Worm (Caenorhabditis elegans): Measurements from ENCODE around the gene scl-6.

Gene scl-6

DNA sequence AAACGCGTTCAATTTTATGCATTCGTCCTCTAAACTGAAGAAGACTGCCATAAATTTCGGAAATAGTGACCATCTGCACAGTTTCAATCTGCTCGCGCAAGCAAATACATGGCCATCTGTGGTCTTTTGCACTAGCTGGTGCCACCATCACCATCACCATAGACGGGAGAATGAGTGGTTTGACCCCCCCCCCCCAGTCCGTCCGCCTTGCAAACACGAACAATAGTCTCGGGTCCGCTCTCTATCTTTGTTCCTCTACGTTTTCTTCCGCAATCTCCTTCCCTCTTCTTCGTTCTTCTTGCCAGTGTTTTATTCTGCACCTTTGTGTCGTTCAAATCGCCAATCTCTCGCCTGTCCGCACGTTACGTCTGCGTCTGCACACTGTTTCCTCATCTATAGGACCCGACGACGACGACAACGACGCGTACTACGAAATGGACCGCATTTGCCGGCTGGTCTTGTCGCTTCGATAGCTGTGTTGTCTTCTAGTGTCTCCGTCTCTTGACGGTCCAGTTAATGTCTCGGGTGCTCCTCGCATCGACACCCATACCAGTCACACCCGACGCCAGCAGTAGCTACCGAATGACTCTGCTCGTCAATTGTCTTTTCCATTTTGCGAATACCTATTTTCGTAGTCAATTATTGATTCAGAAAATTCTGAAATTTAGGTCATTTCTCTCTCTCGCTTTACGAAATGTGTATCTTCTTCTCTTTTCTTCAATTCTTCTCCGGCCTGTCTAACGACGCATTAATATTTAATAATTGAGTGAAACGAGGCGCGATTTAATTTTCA, 38.7 kb upstream of the scl-6 start:
- TF ChIP-seq tbx-11 (GFP tag; IDR thresholded peaks at IDR 0.05): no peak
- peak; percentile 46 for TF ChIP-seq ets-7 (tag; optimal IDR thresholded peaks at IDR 0.05)
- peak; percentile 91 for TF ChIP-seq hmg-4 (GFP tag; optimal IDR thresholded peaks at IDR 0.05)
- TF ChIP-seq pes-1 (GFP tag; IDR thresholded peaks at IDR 0.05): 0 out of 2 replicates have a peak, but pooled peaks have one; percentile 19
- TF ChIP-seq F13C5.2 (tag; optimal IDR thresholded peaks at IDR 0.05): peak; percentile 77

DNA sequence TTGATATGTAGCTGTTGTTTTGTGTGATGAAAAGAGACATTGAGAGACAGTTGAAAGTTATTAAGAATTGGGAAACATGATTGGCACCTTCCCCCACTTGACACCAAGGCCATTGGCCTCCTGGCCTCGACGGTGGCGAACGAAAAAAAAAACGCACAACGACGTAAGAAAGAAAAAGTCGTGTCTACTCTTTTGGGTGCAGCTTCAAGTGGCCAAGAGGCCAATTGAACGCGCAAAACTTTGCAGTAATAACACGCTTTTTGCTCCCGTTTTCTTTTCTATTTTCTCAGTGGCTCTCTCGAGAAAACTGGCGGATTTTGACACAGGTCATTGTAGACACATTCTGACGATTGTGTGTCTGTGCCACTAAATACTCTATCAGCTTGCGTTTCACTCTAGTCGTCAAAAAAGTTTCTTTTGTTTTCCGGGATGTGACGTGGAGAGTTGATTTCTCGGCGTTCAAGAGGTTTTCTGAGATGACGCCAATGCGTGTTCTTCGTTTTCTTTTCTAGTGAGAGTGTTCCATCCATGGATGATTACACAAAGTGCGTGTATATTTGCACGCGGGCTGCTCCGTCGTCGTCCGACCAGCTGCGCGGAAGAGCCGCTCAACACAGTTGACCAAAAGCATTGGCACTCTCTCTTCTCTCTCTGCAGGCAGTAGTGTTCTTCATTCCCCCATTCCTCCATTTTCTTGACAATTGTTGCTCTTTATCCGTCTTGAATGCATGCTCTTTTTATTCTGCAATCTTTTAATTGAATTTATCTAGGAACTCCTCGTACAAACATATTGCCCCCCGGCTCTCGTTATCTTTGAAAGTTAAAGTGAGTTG, 37.9 kb upstream of the scl-6 start:
- no peak for TF ChIP-seq scrt-1 (GFP tag; IDR thresholded peaks at IDR 0.05)
- no peak; the same call in 1 of the 2 replicates for TF ChIP-seq flt-1 (GFP tag; IDR thresholded peaks at IDR 0.05)
- no peak for TF ChIP-seq tra-4 (tag; optimal IDR thresholded peaks at IDR 0.05)
- no peak for TF ChIP-seq ceh-13 (GFP tag; optimal IDR thresholded peaks at IDR 0.05)
- TF ChIP-seq hmg-4 (GFP tag; optimal IDR thresholded peaks at IDR 0.05): peak; percentile 43
- no peak for TF ChIP-seq tbx-37 (GFP tag; conservative IDR thresholded peaks at IDR 0.05)
- no peak for TF ChIP-seq ceh-36 (tag; optimal IDR thresholded peaks at IDR 0.05)
- TF ChIP-seq F13C5.2 (tag; optimal IDR thresholded peaks at IDR 0.05): peak; percentile 12

DNA sequence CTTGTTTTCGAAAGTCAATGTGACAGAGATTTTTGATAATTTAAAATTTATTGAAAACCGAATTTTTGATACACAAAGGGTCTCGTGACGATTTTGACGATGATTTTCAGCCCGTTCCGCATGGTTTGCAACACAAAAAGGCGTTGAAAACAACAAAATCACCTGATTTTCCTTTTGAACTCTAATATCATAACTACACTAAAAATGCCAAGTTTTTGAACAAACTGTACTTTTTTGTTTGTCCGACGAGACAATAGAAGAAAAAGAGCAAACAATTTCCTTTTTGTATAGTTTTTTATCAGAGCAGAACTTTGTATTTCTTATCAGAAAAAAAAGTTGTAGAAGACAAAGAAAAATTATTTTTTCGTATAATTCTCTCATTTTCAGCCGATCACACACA, 36.4 kb upstream of the scl-6 start:
- TF ChIP-seq ceh-13 (GFP tag; optimal IDR thresholded peaks at IDR 0.05) (no peak), B0310.2 (tag; optimal IDR thresholded peaks at IDR 0.05) (no peak), hmg-4 (GFP tag; optimal IDR thresholded peaks at IDR 0.05) (no peak), tbx-11 (GFP tag; IDR thresholded peaks at IDR 0.05) (no peak), pes-1 (GFP tag; IDR thresholded peaks at IDR 0.05) (no peak)

DNA sequence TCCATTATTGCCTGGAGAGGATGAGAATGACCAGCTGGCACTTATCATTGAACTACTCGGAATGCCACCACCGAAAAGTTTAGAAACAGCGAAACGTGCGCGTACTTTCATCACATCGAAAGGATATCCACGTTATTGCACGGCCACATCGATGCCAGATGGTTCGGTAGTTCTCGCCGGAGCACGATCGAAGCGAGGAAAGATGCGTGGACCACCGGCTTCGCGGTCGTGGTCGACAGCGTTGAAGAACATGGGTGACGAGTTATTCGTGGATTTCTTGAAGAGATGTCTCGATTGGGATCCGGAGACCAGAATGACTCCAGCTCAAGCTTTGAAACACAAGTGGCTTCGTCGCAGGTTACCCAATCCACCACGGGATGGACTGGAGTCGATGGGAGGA, 35.0 kb upstream of the scl-6 start:
- no peak for TF ChIP-seq hnd-1 (tag; optimal IDR thresholded peaks at IDR 0.05)
- TF ChIP-seq ama-1 (optimal IDR thresholded peaks at IDR 0.05): peak; percentile 9

DNA sequence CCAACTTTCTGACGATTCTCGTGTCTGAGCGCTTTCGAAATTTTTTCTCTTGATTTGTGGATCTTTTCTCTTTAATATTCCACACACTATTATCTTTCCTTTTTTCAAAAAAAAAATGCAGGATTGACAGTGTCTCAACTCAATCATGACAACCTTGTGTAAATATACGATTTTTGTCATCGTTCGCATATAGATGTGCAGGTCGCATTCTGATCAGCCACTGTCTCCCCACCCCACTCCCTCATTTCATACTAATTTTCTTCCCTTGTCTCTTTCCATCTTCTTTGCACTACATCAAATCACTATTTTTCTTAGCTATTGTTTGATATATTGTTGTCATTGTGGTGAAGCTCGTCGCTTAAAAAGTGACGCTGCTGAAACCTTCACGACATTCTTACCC, 33.2 kb upstream of the scl-6 start:
- no peak for TF ChIP-seq tbx-37 (GFP tag; conservative IDR thresholded peaks at IDR 0.05)
- no peak for TF ChIP-seq ceh-13 (GFP tag; optimal IDR thresholded peaks at IDR 0.05)
- TF ChIP-seq hnd-1 (tag; optimal IDR thresholded peaks at IDR 0.05): no peak
- no peak for TF ChIP-seq ets-7 (tag; optimal IDR thresholded peaks at IDR 0.05)
- TF ChIP-seq scrt-1 (GFP tag; IDR thresholded peaks at IDR 0.05): no peak
- TF ChIP-seq aly-1 (tag; optimal IDR thresholded peaks at IDR 0.05): no peak

DNA sequence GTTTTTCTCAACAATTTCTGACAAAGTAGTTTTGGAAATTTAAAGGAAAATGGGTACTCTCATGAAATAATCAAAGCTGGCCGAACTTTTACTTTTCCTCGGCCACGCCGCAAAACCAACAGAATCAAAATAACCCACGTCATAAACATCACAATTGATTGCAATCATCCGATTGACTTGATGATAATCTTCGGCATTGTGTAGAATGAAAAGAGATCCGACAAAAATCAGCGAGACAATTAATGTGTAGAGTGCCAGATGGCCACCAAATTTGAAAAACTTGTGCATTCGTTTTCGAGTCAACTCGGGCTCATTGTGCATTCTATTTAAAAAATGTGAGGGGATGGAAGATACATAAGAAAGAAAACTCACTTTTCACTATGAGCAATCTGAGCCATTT, 31.7 kb upstream of the scl-6 start:
- no peak for TF ChIP-seq hmbx-1 (tag; optimal IDR thresholded peaks at IDR 0.05)
- no peak for TF ChIP-seq flt-1 (GFP tag; IDR thresholded peaks at IDR 0.05)
- no peak for TF ChIP-seq ama-1 (optimal IDR thresholded peaks at IDR 0.05)
- TF ChIP-seq B0310.2 (tag; optimal IDR thresholded peaks at IDR 0.05): no peak
- TF ChIP-seq aly-1 (tag; optimal IDR thresholded peaks at IDR 0.05): no peak
- TF ChIP-seq tbx-11 (GFP tag; IDR thresholded peaks at IDR 0.05): no peak
- no peak for TF ChIP-seq pes-1 (GFP tag; IDR thresholded peaks at IDR 0.05)
- TF ChIP-seq F13C5.2 (tag; optimal IDR thresholded peaks at IDR 0.05): no peak
- TF ChIP-seq ets-7 (tag; optimal IDR thresholded peaks at IDR 0.05): no peak
- TF ChIP-seq tra-4 (tag; optimal IDR thresholded peaks at IDR 0.05): no peak
- TF ChIP-seq ceh-13 (GFP tag; optimal IDR thresholded peaks at IDR 0.05): no peak
- no peak for TF ChIP-seq ceh-36 (tag; optimal IDR thresholded peaks at IDR 0.05)
- no peak for TF ChIP-seq sea-1 (GFP tag; conservative IDR thresholded peaks at IDR 0.05)

DNA sequence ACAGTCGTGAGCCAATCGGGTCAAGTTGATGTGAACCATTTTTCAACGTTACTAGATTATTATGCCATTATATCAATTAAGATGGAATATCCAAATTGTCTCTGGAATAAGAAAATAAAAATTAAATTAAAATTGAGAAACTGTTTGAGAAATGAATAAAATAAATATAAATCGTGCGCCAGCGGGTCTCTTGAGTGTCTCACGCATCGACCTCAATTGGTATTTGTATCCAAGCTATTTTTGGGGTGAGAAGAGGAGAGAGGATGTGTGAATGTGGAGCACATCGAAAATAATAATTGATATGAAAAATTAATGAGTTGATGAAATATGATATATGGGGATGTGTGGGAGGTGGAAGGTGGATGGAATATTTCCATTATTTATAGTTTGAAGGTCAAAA, 29.7 kb upstream of the scl-6 start, which contains the start of gene F49E11.2:
Gene F49E11.2, minus strand, starts transcription at position 101 of the 400 bp plus-strand sequence.
- TF ChIP-seq hnd-1 (tag; optimal IDR thresholded peaks at IDR 0.05) (no peak), sea-1 (GFP tag; conservative IDR thresholded peaks at IDR 0.05) (no peak), tbx-11 (GFP tag; IDR thresholded peaks at IDR 0.05) (no peak), ets-7 (tag; optimal IDR thresholded peaks at IDR 0.05) (no peak)

DNA sequence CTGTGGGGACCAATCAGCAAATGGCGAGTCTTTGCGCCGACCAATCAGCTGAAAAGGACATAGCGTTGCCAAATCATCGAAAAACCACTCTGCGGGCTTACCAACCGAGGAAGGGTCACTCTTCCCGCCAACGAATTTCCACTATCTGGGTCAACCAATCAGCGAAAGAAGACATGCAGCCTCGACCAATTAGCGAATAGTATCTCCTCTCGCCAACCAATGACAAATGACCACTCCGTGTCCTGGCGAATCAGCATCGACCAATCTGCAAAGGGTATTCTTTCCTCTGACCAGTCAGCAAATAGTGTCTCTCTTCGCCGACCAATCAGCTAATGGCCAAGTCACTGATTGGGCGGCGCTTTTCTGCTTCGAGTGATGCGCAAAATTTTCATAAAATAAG, 27.1 kb upstream of the scl-6 start:
- no peak for TF ChIP-seq F13C5.2 (tag; optimal IDR thresholded peaks at IDR 0.05)
- TF ChIP-seq ceh-13 (GFP tag; optimal IDR thresholded peaks at IDR 0.05): no peak
- TF ChIP-seq sea-1 (GFP tag; conservative IDR thresholded peaks at IDR 0.05): no peak
- no peak for TF ChIP-seq tbx-37 (GFP tag; conservative IDR thresholded peaks at IDR 0.05)
- no peak for TF ChIP-seq ceh-36 (tag; optimal IDR thresholded peaks at IDR 0.05)
- TF ChIP-seq B0310.2 (tag; optimal IDR thresholded peaks at IDR 0.05): no peak
- no peak for TF ChIP-seq hmbx-1 (tag; optimal IDR thresholded peaks at IDR 0.05)
- no peak for TF ChIP-seq ama-1 (optimal IDR thresholded peaks at IDR 0.05)
- TF ChIP-seq tbx-11 (GFP tag; IDR thresholded peaks at IDR 0.05): no peak
- TF ChIP-seq aly-1 (tag; optimal IDR thresholded peaks at IDR 0.05): no peak
- no peak for TF ChIP-seq scrt-1 (GFP tag; IDR thresholded peaks at IDR 0.05)
- no peak for TF ChIP-seq tra-4 (tag; optimal IDR thresholded peaks at IDR 0.05)
- no peak for TF ChIP-seq pes-1 (GFP tag; IDR thresholded peaks at IDR 0.05)
- TF ChIP-seq hmg-4 (GFP tag; optimal IDR thresholded peaks at IDR 0.05): no peak
- TF ChIP-seq ets-7 (tag; optimal IDR thresholded peaks at IDR 0.05): no peak
